Worm (Caenorhabditis elegans) whole organism, L4/young adult: ENCODE results near the gene C27A7.3.

Source experiments
- W03F9.2 ChIP-seq: fragments of 150-350 bp; optimal IDR thresholded peaks from 2 replicates; lab custom pipeline; 2014; ENCODE audit warnings: missing biosample characterization, missing genetic modification characterization
- dao-5 ChIP-seq: sonication (generic microtip); optimal IDR thresholded peaks from 2 replicates; lab custom pipeline; 2016; ENCODE audit warnings: missing genotype, missing genetic modification characterization, moderate library complexity, missing compliant biosample characterization
- him-1 ChIP-seq: sonication (generic microtip); optimal IDR thresholded peaks from 2 replicates; lab custom pipeline; 2016; ENCODE audit warnings: missing genotype, missing genetic modification reagents, missing genetic modification characterization, missing compliant biosample characterization

C27A7.3 gene

ce11 chrV:12170114-12170513 is 29.4 kb downstream of the C27A7.3 start, which contains the start of gene ZK863.1:
Gene ZK863.1, minus strand, starts transcription at chrV:12170214.
- TF ChIP-seq him-1 (tag; lab: Kevin White, UChicago) (no peak), W03F9.2 (no peak), dao-5 (tag; lab: Kevin White, UChicago) (no peak)

ce11 chrV:12179338-12179737 is 38.6 kb downstream of the C27A7.3 start, which contains the start of gene clec-224:
Gene clec-224, minus strand, starts transcription at chrV:12179438.
- no peak for TF ChIP-seq dao-5 (tag; lab: Kevin White, UChicago)

- TF ChIP-seq him-1 (tag; lab: Kevin White, UChicago) (no peak), W03F9.2 (no peak), dao-5 (tag; lab: Kevin White, UChicago) (no peak)
Measured at ce11 chrV:12181310-12181709, 40.6 kb downstream of the C27A7.3 start, which contains the start of gene elpc-3. Gene elpc-3, minus strand, starts transcription at chrV:12181410.

ce11 chrV:12183854-12184253 is 43.1 kb downstream of the C27A7.3 start, which contains the start of gene usip-1:
Gene usip-1, minus strand, starts transcription at chrV:12184194.
- no peak for TF ChIP-seq him-1 (tag; lab: Kevin White, UChicago)
- TF ChIP-seq W03F9.2, result no peak
- TF ChIP-seq dao-5 (tag; lab: Kevin White, UChicago), result no peak

DNA sequence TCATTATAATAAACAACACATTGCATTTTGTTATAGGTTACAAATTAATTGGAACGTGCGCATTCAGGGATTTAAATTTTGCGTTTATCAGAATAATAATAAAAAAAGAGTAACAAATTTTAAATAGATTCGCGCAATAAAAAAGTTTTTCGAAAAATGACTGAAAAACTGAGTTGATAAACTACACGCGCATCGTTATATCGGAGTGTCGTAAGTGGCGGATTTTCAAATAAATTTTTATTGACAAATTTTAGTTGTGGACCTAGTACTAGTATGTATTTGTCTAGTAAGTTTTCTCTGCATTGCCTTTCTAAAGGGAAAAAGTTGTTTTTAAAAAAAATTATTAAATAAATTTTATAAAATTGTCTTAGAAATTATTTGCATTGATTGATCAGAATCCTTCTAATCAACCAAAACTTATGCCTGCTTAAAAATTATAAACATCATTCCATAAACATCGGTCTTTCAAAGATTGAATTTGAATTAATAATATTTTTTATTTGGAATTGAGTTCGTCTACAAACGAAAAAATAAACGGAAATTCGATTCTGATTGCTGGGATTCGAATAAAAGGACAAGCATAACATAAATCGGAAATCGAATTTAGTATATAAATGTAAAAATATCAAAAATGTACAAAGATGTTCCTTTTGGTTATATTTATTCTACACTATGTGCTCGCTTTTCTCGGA is 43.7 kb downstream of the C27A7.3 start, which contains the start of gene srd-4:
Gene srd-4 (plus strand): TSS at position 642 of the 692 bp plus-strand sequence.
- TF ChIP-seq him-1 (tag; lab: Kevin White, UChicago) (no peak), dao-5 (tag; lab: Kevin White, UChicago) (no peak), W03F9.2 (no peak)

DNA sequence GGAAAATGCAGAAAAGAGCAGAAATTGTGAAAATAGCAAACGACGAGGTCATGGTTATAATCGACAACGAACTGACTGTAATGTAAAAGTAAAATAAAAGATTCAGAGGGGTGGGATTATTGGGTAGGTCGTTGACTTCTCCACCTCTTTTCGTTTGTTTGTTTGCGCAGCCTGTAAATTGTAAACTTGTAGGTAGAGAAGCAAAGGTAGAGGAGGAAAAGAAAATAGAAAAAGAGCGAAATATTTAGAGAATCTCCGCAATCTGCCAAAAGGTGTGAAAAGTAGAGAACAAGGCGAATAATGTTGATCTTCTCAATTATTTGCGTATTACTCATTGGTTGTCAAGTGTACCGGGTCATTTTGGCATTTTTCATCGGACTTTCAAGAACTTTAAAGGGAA is 46.6 kb downstream of the C27A7.3 start, which contains the start of gene ZK863.8:
Gene ZK863.8 (minus strand): TSS at position 173 of the 400 bp plus-strand sequence.
- no peak for TF ChIP-seq dao-5 (tag; lab: Kevin White, UChicago)
- TF ChIP-seq him-1 (tag; lab: Kevin White, UChicago), result no peak
- no peak for TF ChIP-seq W03F9.2

ce11 chrV:12188830-12189229 is 48.1 kb downstream of the C27A7.3 start:
- TF ChIP-seq W03F9.2, result no peak
- no peak for TF ChIP-seq dao-5 (tag; lab: Kevin White, UChicago)
- no peak for TF ChIP-seq him-1 (tag; lab: Kevin White, UChicago)

DNA sequence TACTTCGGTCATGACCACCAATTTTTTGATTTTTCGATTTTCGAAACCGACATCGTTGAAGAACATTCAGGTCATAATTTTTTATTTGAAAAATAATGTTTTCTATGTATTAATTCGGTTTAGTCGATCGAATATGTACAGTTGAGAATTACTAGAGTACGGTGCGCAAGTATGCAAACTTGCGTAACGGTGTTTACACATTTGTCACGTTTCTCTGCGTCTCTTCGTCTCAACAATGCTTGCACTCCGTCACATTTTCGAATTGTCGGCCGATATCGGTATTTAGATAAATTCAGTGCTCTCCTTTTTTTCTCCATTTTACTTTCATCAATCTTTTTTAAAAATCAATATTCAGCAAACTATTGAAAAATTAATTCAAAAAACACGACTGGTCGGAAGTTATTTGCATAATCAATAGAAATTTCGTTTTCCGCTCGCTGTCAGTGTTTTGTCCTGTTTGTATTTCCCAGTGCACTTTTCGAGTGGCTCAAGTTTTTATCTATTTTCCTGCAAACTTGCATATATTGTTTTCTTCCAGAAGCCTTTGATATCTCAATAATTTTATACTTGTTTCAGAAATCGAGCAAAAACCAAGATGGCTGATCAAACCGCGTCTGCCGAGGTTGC is 50.3 kb downstream of the C27A7.3 start, which contains the start of gene dpy-30:
Gene dpy-30 (plus strand): TSS at position 577 of the 627 bp plus-strand sequence.
- no peak for TF ChIP-seq dao-5 (tag; lab: Kevin White, UChicago)
- TF ChIP-seq him-1 (tag; lab: Kevin White, UChicago), result no peak
- TF ChIP-seq W03F9.2, result peak; percentile 56

ce11 chrV:12192129-12192528 is 51.4 kb downstream of the C27A7.3 start, which contains the start of gene rnp-1:
Gene rnp-1, plus strand, starts transcription at chrV:12192273.
- TF ChIP-seq him-1 (tag; lab: Kevin White, UChicago), result no peak
- TF ChIP-seq W03F9.2, result no peak
- no peak for TF ChIP-seq dao-5 (tag; lab: Kevin White, UChicago)
